Fruit fly (Drosophila melanogaster) whole organism, embryonic: ENCODE results near the gene CG1542.

Source experiments
- Atf-2 ChIP-seq: fragments of 200-800 bp; sonication (Bioruptor generic); optimal IDR thresholded peaks from 2 replicates; lab custom pipeline; 2016; ENCODE audit warnings: missing biosample characterization, missing genetic modification characterization
- B-H1 ChIP-seq: fragments of 200-800 bp; sonication (Bioruptor generic); IDR thresholded peaks from 3 replicates; pipeline ENCODE4 v1.3.6; 2022; ENCODE audit warnings: missing biosample characterization, missing genetic modification characterization
- Bteb2 ChIP-seq: fragments of 200-800 bp; sonication (Bioruptor generic); optimal IDR thresholded peaks from 2 replicates; lab custom pipeline; 2016; ENCODE audit warnings: missing biosample characterization, missing genetic modification characterization
- CG11560 ChIP-seq: fragments of 200-800 bp; sonication (Bioruptor generic); IDR thresholded peaks from 3 replicates; pipeline ENCODE4 v1.3.6; 2022; ENCODE audit warnings: missing biosample characterization, missing genetic modification characterization
- CG12391 ChIP-seq: fragments of 200-800 bp; sonication (Bioruptor generic); optimal IDR thresholded peaks from 3 replicates; lab custom pipeline; 2018; ENCODE audit warnings: missing biosample characterization, mild to moderate bottlenecking, missing genetic modification characterization, moderate library complexity
- CG13424 ChIP-seq: fragments of 200-800 bp; sonication (Bioruptor generic); optimal IDR thresholded peaks from 2 replicates; lab custom pipeline; 2019; ENCODE audit warnings: missing biosample characterization, mild to moderate bottlenecking, missing genetic modification characterization, moderate library complexity
- CG16779 ChIP-seq: fragments of 200-800 bp; sonication (Bioruptor generic); IDR thresholded peaks from 2 replicates; pipeline ENCODE4 v1.3.6; 2022; ENCODE audit warnings: missing biosample characterization, missing genetic modification characterization
- CG17359 ChIP-seq: fragments of 200-800 bp; sonication (Bioruptor generic); optimal IDR thresholded peaks from 3 replicates; lab custom pipeline; 2018; ENCODE audit warnings: missing biosample characterization, mild to moderate bottlenecking, missing genetic modification characterization, moderate library complexity
- CG17802 ChIP-seq: fragments of 200-800 bp; sonication (Bioruptor generic); optimal IDR thresholded peaks from 2 replicates; lab custom pipeline; 2018; ENCODE audit warnings: missing biosample characterization, mild to moderate bottlenecking, missing genetic modification characterization, moderate library complexity
- CG3065 ChIP-seq: fragments of 200-800 bp; sonication (Bioruptor generic); optimal IDR thresholded peaks from 2 replicates; lab custom pipeline; 2016; ENCODE audit warnings: missing biosample characterization, missing genetic modification characterization
- CG31224 ChIP-seq: fragments of 200-800 bp; sonication (Bioruptor generic); IDR thresholded peaks from 2 replicates; pipeline ENCODE4 v1.3.6; 2022; ENCODE audit warnings: missing biosample characterization, missing genetic modification characterization
- CG3726 ChIP-seq: fragments of 200-800 bp; sonication (Bioruptor generic); IDR thresholded peaks from 3 replicates; pipeline ENCODE4, ENCODE4 v1.3.6; 2022; ENCODE audit warnings: missing biosample characterization, missing genetic modification characterization
- CG4360 ChIP-seq: fragments of 200-800 bp; sonication (Bioruptor generic); IDR thresholded peaks from 2 replicates; pipeline ENCODE4 v1.3.6; 2022; ENCODE audit warnings: missing biosample characterization, missing genetic modification characterization
- CG4820 ChIP-seq: fragments of 200-800 bp; sonication (Bioruptor generic); optimal IDR thresholded peaks from 3 replicates; lab custom pipeline; 2016; ENCODE audit warnings: missing biosample characterization, missing genetic modification characterization
- CG6813 ChIP-seq: fragments of 200-800 bp; sonication (Bioruptor generic); optimal IDR thresholded peaks from 2 replicates; lab custom pipeline; 2017; ENCODE audit warnings: missing biosample characterization, missing genetic modification characterization, mild to moderate bottlenecking, moderate library complexity, missing genetic modification reagents
- CG7271 ChIP-seq: fragments of 200-800 bp; sonication (Bioruptor generic); optimal IDR thresholded peaks from 2 replicates; lab custom pipeline; 2018; ENCODE audit warnings: missing biosample characterization, mild to moderate bottlenecking, missing genetic modification characterization, moderate library complexity
- CG8089 ChIP-seq: fragments of 200-800 bp; sonication (Bioruptor generic); optimal IDR thresholded peaks from 3 replicates; lab custom pipeline; 2016; ENCODE audit warnings: missing biosample characterization, missing genetic modification characterization
- CoRest ChIP-seq: fragments of 200-800 bp; sonication (Bioruptor generic); optimal IDR thresholded peaks from 3 replicates; lab custom pipeline; 2018; ENCODE audit warnings: missing biosample characterization, mild to moderate bottlenecking, missing genetic modification characterization, moderate library complexity
- D ChIP-seq, 2 experiments: fragments of 200-800 bp in 1 of 2; fragments of >200 bp in 1 of 2; sonication (Bioruptor generic) in 1 of 2; optimal IDR thresholded peaks; 2 replicates in 1 of 2; 3 replicates in 1 of 2; lab custom pipeline; 2017; ENCODE audit warnings: mild to moderate bottlenecking in 1 of 2, missing biosample characterization in 1 of 2, missing genetic modification characterization in 1 of 2, missing genetic modification reagents in 1 of 2
- Deaf1 ChIP-seq: fragments of 200-800 bp; optimal IDR thresholded peaks from 3 replicates; lab custom pipeline; 2019; ENCODE audit warnings: missing biosample characterization, mild to moderate bottlenecking, missing genetic modification characterization, moderate library complexity
- Dip3 ChIP-seq: fragments of 200-800 bp; sonication (Bioruptor generic); optimal IDR thresholded peaks from 3 replicates; lab custom pipeline; 2016; ENCODE audit warnings: missing biosample characterization, missing genetic modification characterization
- Eip74EF ChIP-seq, 2 experiments: fragments of 200-800 bp in 1 of 2; fragments of >200 bp in 1 of 2; sonication (Bioruptor generic) in 1 of 2; optimal IDR thresholded peaks; 2 replicates each; lab custom pipeline; 2017 to 2019; ENCODE audit warnings: missing biosample characterization in 2 of 2, missing genetic modification characterization in 2 of 2, mild to moderate bottlenecking in 1 of 2, moderate library complexity in 1 of 2
- Ets97D ChIP-seq: fragments of 200-800 bp; sonication (Bioruptor generic); optimal IDR thresholded peaks from 3 replicates; lab custom pipeline; 2016; ENCODE audit warnings: missing biosample characterization, missing genetic modification characterization
- Hmr ChIP-seq: fragments of 200-800 bp; sonication (Bioruptor generic); optimal IDR thresholded peaks from 3 replicates; lab custom pipeline; 2017; ENCODE audit warnings: mild to moderate bottlenecking, missing biosample characterization, missing genetic modification reagents, missing genetic modification characterization
- Mrtf ChIP-seq: fragments of 200-800 bp; sonication (Bioruptor generic); IDR thresholded peaks from 3 replicates; pipeline ENCODE4 v1.3.6; 2022; ENCODE audit warnings: missing biosample characterization, missing genetic modification characterization
- Opbp ChIP-seq: fragments of 200-800 bp; sonication (Bioruptor generic); IDR thresholded peaks from 3 replicates; pipeline ENCODE4 v1.3.6; 2022; ENCODE audit warnings: missing biosample characterization, missing genetic modification characterization; ENCODE audit not compliant: partially characterized antibody
- Ravus ChIP-seq: fragments of 200-800 bp; sonication (Bioruptor generic); IDR thresholded peaks from 2 replicates; pipeline ENCODE4 v1.3.6; 2022; ENCODE audit warnings: missing biosample characterization, missing genetic modification characterization
- Six4 ChIP-seq: fragments of 200-800 bp; sonication (Bioruptor generic); optimal IDR thresholded peaks from 2 replicates; lab custom pipeline; 2016; ENCODE audit warnings: missing biosample characterization, missing genetic modification characterization
- Sry-β ChIP-seq: fragments of 200-800 bp; sonication (Bioruptor generic); optimal IDR thresholded peaks from 2 replicates; lab custom pipeline; 2018; ENCODE audit warnings: missing biosample characterization, mild to moderate bottlenecking, missing genetic modification characterization, moderate library complexity
- Sry-δ ChIP-seq: fragments of 200-800 bp; sonication (Bioruptor generic); optimal IDR thresholded peaks from 2 replicates; lab custom pipeline; 2016; ENCODE audit warnings: missing biosample characterization, missing genetic modification characterization
- Vsx1 ChIP-seq: fragments of 200-800 bp; sonication (Bioruptor generic); optimal IDR thresholded peaks from 2 replicates; lab custom pipeline; 2017; ENCODE audit warnings: missing biosample characterization, mild to moderate bottlenecking, missing genetic modification characterization, missing genetic modification reagents
- ara ChIP-seq: fragments of 200-800 bp; sonication (Bioruptor generic); IDR thresholded peaks from 2 replicates; pipeline ENCODE4 v1.3.6; 2022; ENCODE audit warnings: missing biosample characterization, missing genetic modification characterization
- ash1 ChIP-seq: fragments of 200-800 bp; sonication (Bioruptor generic); optimal IDR thresholded peaks from 2 replicates; lab custom pipeline; 2018; ENCODE audit warnings: missing biosample characterization, mild to moderate bottlenecking, missing genetic modification characterization
- bsh ChIP-seq, 2 experiments: fragments of 200-800 bp; sonication (Bioruptor generic); optimal IDR thresholded peaks; 2 replicates each; lab custom pipeline; 2017 to 2018; ENCODE audit warnings: mild to moderate bottlenecking in 2 of 2, missing biosample characterization in 2 of 2, missing genetic modification characterization in 2 of 2, moderate library complexity in 1 of 2
- cad ChIP-seq: fragments of >200 bp; optimal IDR thresholded peaks from 2 replicates; lab custom pipeline; 2017; ENCODE audit warnings: missing biosample characterization, missing genetic modification characterization
- ci ChIP-seq: fragments of 200-800 bp; sonication (Bioruptor generic); IDR thresholded peaks from 3 replicates; pipeline ENCODE4 v1.3.6; 2022; ENCODE audit warnings: missing biosample characterization, missing genetic modification characterization
- disco-r ChIP-seq: fragments of 200-800 bp; sonication (Bioruptor generic); optimal IDR thresholded peaks from 2 replicates; lab custom pipeline; 2016; ENCODE audit warnings: missing biosample characterization, missing genetic modification characterization
- h ChIP-seq: fragments of >200 bp; optimal IDR thresholded peaks from 2 replicates; lab custom pipeline; 2017
- kni ChIP-seq: fragments of 200-800 bp; sonication (Bioruptor generic); optimal IDR thresholded peaks from 3 replicates; lab custom pipeline; 2017; ENCODE audit warnings: mild to moderate bottlenecking, missing biosample characterization, missing genetic modification reagents, missing genetic modification characterization
- p53 ChIP-seq: fragments of 200-800 bp; sonication (Bioruptor generic); optimal IDR thresholded peaks from 2 replicates; lab custom pipeline; 2016; ENCODE audit warnings: missing biosample characterization, missing genetic modification characterization
- pan ChIP-seq, 4 experiments: fragments of >200 bp in 3 of 4; fragments of 200-800 bp in 1 of 4; sonication (Bioruptor generic) in 1 of 4; optimal IDR thresholded peaks in 3 of 4; IDR thresholded peaks in 1 of 4; 2 replicates each; pipeline versions ENCODE4 v1.3.6 to Lab custom; 2017 to 2022; ENCODE audit warnings: missing biosample characterization in 2 of 4, missing genetic modification characterization in 2 of 4, mixed read lengths in 1 of 4
- pfk ChIP-seq: fragments of 200-800 bp; sonication (Bioruptor generic); optimal IDR thresholded peaks from 2 replicates; lab custom pipeline; 2018; ENCODE audit warnings: missing biosample characterization, mild to moderate bottlenecking, missing genetic modification characterization, moderate library complexity
- pnt ChIP-seq: fragments of 200-800 bp; sonication (Bioruptor generic); optimal IDR thresholded peaks from 3 replicates; lab custom pipeline; 2016; ENCODE audit warnings: missing biosample characterization, missing genetic modification characterization
- prd ChIP-seq, 3 experiments: fragments of >200 bp in 2 of 3; fragments of 200-800 bp in 1 of 3; sonication (Bioruptor generic) in 1 of 3; optimal IDR thresholded peaks in 2 of 3; IDR thresholded peaks in 1 of 3; 2 replicates in 2 of 3; 3 replicates in 1 of 3; pipeline versions ENCODE4 v1.3.6 to Lab custom; 2017 to 2022; ENCODE audit warnings: missing biosample characterization in 1 of 3, missing genetic modification characterization in 1 of 3
- ranshi ChIP-seq: fragments of 200-800 bp; sonication (Bioruptor generic); IDR thresholded peaks from 2 replicates; pipeline ENCODE4 v1.3.6; 2022; ENCODE audit warnings: missing biosample characterization, missing genetic modification characterization
- row ChIP-seq: fragments of 200-800 bp; sonication (Bioruptor generic); IDR thresholded peaks from 3 replicates; pipeline ENCODE4 v1.3.6; 2022; ENCODE audit warnings: missing biosample characterization, missing genetic modification characterization
- sc ChIP-seq, 3 experiments: fragments of >200 bp in 2 of 3; fragments of 200-800 bp in 1 of 3; sonication (Bioruptor generic) in 1 of 3; optimal IDR thresholded peaks; 2 replicates in 2 of 3; 3 replicates in 1 of 3; lab custom pipeline; 2017; ENCODE audit warnings: mild to moderate bottlenecking in 1 of 3, missing biosample characterization in 1 of 3, missing genetic modification characterization in 1 of 3, missing genetic modification reagents in 1 of 3
- tx ChIP-seq: fragments of 200-800 bp; sonication (Bioruptor generic); optimal IDR thresholded peaks from 2 replicates; lab custom pipeline; 2016; ENCODE audit warnings: missing biosample characterization, missing genetic modification characterization
- vfl ChIP-seq: fragments of 200-800 bp; sonication (Bioruptor generic); optimal IDR thresholded peaks from 2 replicates; lab custom pipeline; 2016; ENCODE audit warnings: missing biosample characterization, missing genetic modification characterization
- wor ChIP-seq: fragments of 200-800 bp; sonication (Bioruptor generic); IDR thresholded peaks from 2 replicates; pipeline ENCODE4 v1.3.6; 2022; ENCODE audit warnings: missing biosample characterization, missing genetic modification characterization

CG1542 gene

dm6 chr3R:31215830-31216229 is 2.6 kb downstream of the CG1542 start, which contains the start of gene CG15561 (continued):
- TF ChIP-seq CG3726 (no peak), Sry-β (GFP tag; lab: Kevin White, UChicago) (peak; percentile 22), ranshi (no peak), ara (GFP tag; lab: Robert Waterston, UW) (no peak), p53 (GFP tag; lab: Kevin White, UChicago) (no peak), Hmr (GFP tag; lab: Kevin White, UChicago) (peak; percentile 67), Eip74EF (GFP tag; optimal IDR thresholded peaks at IDR 0.05; lab: Kevin White, UChicago) (no peak), CG3065 (GFP tag; lab: Kevin White, UChicago) (no peak), Sry-δ (GFP tag; lab: Kevin White, UChicago) (peak; percentile 96), wor (GFP tag; lab: Robert Waterston, UW) (no peak), CG6813 (no peak), Ravus (no peak), Opbp (GFP tag; lab: Robert Waterston, UW) (no peak), CG4360 (GFP tag; lab: Robert Waterston, UW) (no peak), pfk (GFP tag; lab: Kevin White, UChicago) (peak; percentile 66), ci (GFP tag; lab: Robert Waterston, UW) (no peak), Six4 (GFP tag; lab: Kevin White, UChicago) (no peak), Ets97D (GFP tag; lab: Kevin White, UChicago) (peak; percentile 78), CG11560 (tag; lab: Robert Waterston, UW) (no peak), Dip3 (GFP tag; lab: Kevin White, UChicago) (no peak), CG12391 (tag; lab: Kevin White, UChicago) (peak; percentile 33), CG8089 (GFP tag; lab: Kevin White, UChicago) (peak; percentile 29), disco-r (GFP tag; lab: Kevin White, UChicago) (no peak), CG17802 (tag; lab: Kevin White, UChicago) (peak; percentile 32), bsh (GFP tag; optimal IDR thresholded peaks at IDR 0.05; lab: Kevin White, UChicago) (no peak), ash1 (peak; percentile 16), Vsx1 (no peak), CoRest (tag; lab: Kevin White, UChicago) (peak; percentile 28), CG4820 (GFP tag; lab: Kevin White, UChicago) (no peak), D (optimal IDR thresholded peaks at IDR 0.05; lab: Kevin White, UChicago) (no peak), D (GFP tag; optimal IDR thresholded peaks at IDR 0.05; lab: Kevin White, UChicago) (no peak), cad (GFP tag; lab: Kevin White, UChicago) (peak; percentile 80), h (lab: Kevin White, UChicago) (no peak), Deaf1 (no peak), CG17359 (peak; percentile 37), tx (GFP tag; lab: Kevin White, UChicago) (peak; percentile 20), kni (no peak), Mrtf (GFP tag; lab: Robert Waterston, UW) (no peak), CG13424 (peak; percentile 57), Bteb2 (GFP tag; lab: Kevin White, UChicago) (no peak), B-H1 (GFP tag; lab: Robert Waterston, UW) (no peak), sc (optimal IDR thresholded peaks at IDR 0.05; lab: Kevin White, UChicago) (no peak), sc (GFP tag; optimal IDR thresholded peaks at IDR 0.05; lab: Kevin White, UChicago) (peak; percentile 25), pnt (GFP tag; lab: Kevin White, UChicago) (no peak), pan (optimal IDR thresholded peaks at IDR 0.05; lab: Kevin White, UChicago) (no peak), pan (GFP tag; optimal IDR thresholded peaks at IDR 0.05 in 1 of 2, IDR thresholded peaks at IDR 0.05 in 1 of 2) (no peak), CG7271 (tag; lab: Kevin White, UChicago) (peak; percentile 39), vfl (GFP tag; lab: Kevin White, UChicago) (peak; percentile 48), CG31224 (GFP tag; lab: Robert Waterston, UW) (no peak), prd (optimal IDR thresholded peaks at IDR 0.05; lab: Kevin White, UChicago) (no peak), prd (GFP tag; IDR thresholded peaks at IDR 0.05; lab: Robert Waterston, UW) (no peak), Atf-2 (GFP tag; lab: Kevin White, UChicago) (no peak), row (GFP tag; lab: Robert Waterston, UW) (no peak), CG16779 (no peak)
